Worm (Caenorhabditis elegans): Measurements from ENCODE around the gene scl-14.

Gene scl-14

ce11 chrIV:13154391-13155283 lies 10.6 kb upstream of the scl-14 start, which contains the start of the genes crld-1 and msh-5 (continued):
- no peak for TF ChIP-seq nhr-80 (tag; optimal IDR thresholded peaks at IDR 0.05)
- no peak for TF ChIP-seq hlh-12 (tag; optimal IDR thresholded peaks at IDR 0.05)
- TF ChIP-seq ceh-91 (GFP tag; IDR thresholded peaks at IDR 0.05): peak; percentile 51; the same call in 1 of the 2 replicates
- TF ChIP-seq madf-8 (GFP tag; conservative IDR thresholded peaks at IDR 0.05): peak; percentile 82
- no peak for TF ChIP-seq zfh-2 (GFP tag; conservative IDR thresholded peaks at IDR 0.05)
- no peak for TF ChIP-seq unc-130 (GFP tag; optimal IDR thresholded peaks at IDR 0.05)
- TF ChIP-seq hmg-20 (GFP tag; IDR thresholded peaks at IDR 0.05): no peak
- peak; percentile 29 for TF ChIP-seq tbp1 (GFP tag; optimal IDR thresholded peaks at IDR 0.05)
- no peak for TF ChIP-seq K12H6.12 (tag; optimal IDR thresholded peaks at IDR 0.05)
- no peak for TF ChIP-seq F55B11.4 (tag; optimal IDR thresholded peaks at IDR 0.05; ENCODE audit: borderline replicate concordance, insufficient read depth)
- TF ChIP-seq ztf-6 (GFP tag; IDR thresholded peaks at IDR 0.05): no peak
- TF ChIP-seq egl-18 (GFP tag; IDR thresholded peaks at IDR 0.05): no peak
- no peak for TF ChIP-seq mcd-1 (GFP tag; IDR thresholded peaks at IDR 0.05)
- peak; percentile 36 for TF ChIP-seq snpc-4 (GFP tag; optimal IDR thresholded peaks at IDR 0.05)
- TF ChIP-seq snpc-4 (tag; optimal IDR thresholded peaks at IDR 0.05): peak in 1 of 4 experiments; percentile 69
- TF ChIP-seq C06A6.2 (GFP tag; conservative IDR thresholded peaks at IDR 0.05): no peak
- no peak for TF ChIP-seq ztf-18 (tag; optimal IDR thresholded peaks at IDR 0.05)
- TF ChIP-seq attf-5 (GFP tag; optimal IDR thresholded peaks at IDR 0.05): no peak
- TF ChIP-seq T07F8.4 (tag; optimal IDR thresholded peaks at IDR 0.05): no peak
- no peak for TF ChIP-seq unc-62 (GFP tag; optimal IDR thresholded peaks at IDR 0.05)
- TF ChIP-seq let-607 (tag; optimal IDR thresholded peaks at IDR 0.05): no peak
- no peak for TF ChIP-seq ZK185.1 (tag; optimal IDR thresholded peaks at IDR 0.05; ENCODE audit: poor library complexity, severe bottlenecking)
- no peak for TF ChIP-seq tbx-9 (tag; optimal IDR thresholded peaks at IDR 0.05; ENCODE audit: borderline replicate concordance)
- TF ChIP-seq lsl-1 (GFP tag; optimal IDR thresholded peaks at IDR 0.05): peak; percentile 97
- no peak for TF ChIP-seq cebp-2 (GFP tag; IDR thresholded peaks at IDR 0.05)

ce11 chrIV:13167534-13167933 lies 2.3 kb downstream of the scl-14 start:
- TF ChIP-seq let-526 (GFP tag; IDR thresholded peaks at IDR 0.05) (no peak), tbp1 (GFP tag; optimal IDR thresholded peaks at IDR 0.05) (no peak), F33H1.4 (GFP tag; IDR thresholded peaks at IDR 0.05) (no peak), him-1 (tag; optimal IDR thresholded peaks at IDR 0.05) (no peak), hlh-12 (tag; optimal IDR thresholded peaks at IDR 0.05) (no peak), nhr-179 (tag; optimal IDR thresholded peaks at IDR 0.05) (no peak), K12H6.12 (tag; optimal IDR thresholded peaks at IDR 0.05) (no peak)

- no peak for TF ChIP-seq Y79H2A.3 (GFP tag; conservative IDR thresholded peaks at IDR 0.05)
- TF ChIP-seq ekl-4 (GFP tag; IDR thresholded peaks at IDR 0.05): no peak
- no peak for TF ChIP-seq atf-7 (tag; optimal IDR thresholded peaks at IDR 0.05)
- no peak for TF ChIP-seq sea-2 (GFP tag; IDR thresholded peaks at IDR 0.05)
- no peak for TF ChIP-seq lin-40 (tag; optimal IDR thresholded peaks at IDR 0.05)
- TF ChIP-seq sdz-38 (tag; optimal IDR thresholded peaks at IDR 0.05): no peak
- no peak for TF ChIP-seq egrh-3 (GFP tag; IDR thresholded peaks at IDR 0.05)
- no peak for TF ChIP-seq nhr-80 (tag; optimal IDR thresholded peaks at IDR 0.05)
- no peak for TF ChIP-seq ZK185.1 (tag; optimal IDR thresholded peaks at IDR 0.05; ENCODE audit: poor library complexity, severe bottlenecking)
- no peak for TF ChIP-seq somi-1 (GFP tag; optimal IDR thresholded peaks at IDR 0.05)
- TF ChIP-seq ztf-28 (GFP tag; IDR thresholded peaks at IDR 0.05): no peak
- no peak for TF ChIP-seq ceh-79 (tag; optimal IDR thresholded peaks at IDR 0.05)
- TF ChIP-seq Y95B8A.8 (GFP tag; IDR thresholded peaks at IDR 0.05): no peak
- no peak for TF ChIP-seq ceh-91 (GFP tag; IDR thresholded peaks at IDR 0.05)
- TF ChIP-seq dpl-1 (GFP tag; optimal IDR thresholded peaks at IDR 0.05): no peak
Measured at ce11 chrIV:13170241-13170640, 5.0 kb downstream of the scl-14 start, which contains the start of gene nas-14. Gene nas-14 (plus strand): TSS chrIV:13170541.
